Fruit fly (Drosophila melanogaster): ENCODE measurements around the gene Ugt301D1.

- TF ChIP-seq CG8478 (optimal IDR thresholded peaks at IDR 0.05), result no peak
- no peak for TF ChIP-seq pan (optimal IDR thresholded peaks at IDR 0.05)
Observed at dm6 chr2L:18503760-18504159, 5.6 kb upstream of the Ugt301D1 start, which contains the start of gene kon.

Data from whole organism.